Worm (Caenorhabditis elegans) whole organism, L1 larva: ENCODE measurements around the gene wrm-1.

Experiments used
- ets-5 ChIP-seq: fragments of 200-800 bp; sonication (Bioruptor generic); IDR thresholded peaks from 2 replicates; pipeline ENCODE4 v1.3.6; 2022; ENCODE audit warnings: missing genetic modification characterization, missing compliant biosample characterization
- mep-1 ChIP-seq: fragments of 150-350 bp; optimal IDR thresholded peaks from 2 replicates; lab custom pipeline; 2014; ENCODE audit warnings: missing biosample characterization, missing genetic modification characterization
- nhr-77 ChIP-seq: fragments of 150-350 bp; optimal IDR thresholded peaks from 2 replicates; lab custom pipeline; 2014; ENCODE audit warnings: missing biosample characterization, missing genetic modification characterization
- pqm-1 ChIP-seq: sonication (generic microtip); optimal IDR thresholded peaks from 3 replicates; lab custom pipeline; 2017; ENCODE audit warnings: missing biosample characterization, missing genetic modification characterization
- unc-98 ChIP-seq: fragments of 200-800 bp; sonication (Bioruptor generic); IDR thresholded peaks from 2 replicates; pipeline ENCODE4 v1.3.6; 2022; ENCODE audit warnings: missing genetic modification characterization, missing compliant biosample characterization
- ztf-4 ChIP-seq: fragments of 150-350 bp; optimal IDR thresholded peaks from 2 replicates; lab custom pipeline; 2014; ENCODE audit warnings: missing biosample characterization, missing genetic modification characterization

DNA sequence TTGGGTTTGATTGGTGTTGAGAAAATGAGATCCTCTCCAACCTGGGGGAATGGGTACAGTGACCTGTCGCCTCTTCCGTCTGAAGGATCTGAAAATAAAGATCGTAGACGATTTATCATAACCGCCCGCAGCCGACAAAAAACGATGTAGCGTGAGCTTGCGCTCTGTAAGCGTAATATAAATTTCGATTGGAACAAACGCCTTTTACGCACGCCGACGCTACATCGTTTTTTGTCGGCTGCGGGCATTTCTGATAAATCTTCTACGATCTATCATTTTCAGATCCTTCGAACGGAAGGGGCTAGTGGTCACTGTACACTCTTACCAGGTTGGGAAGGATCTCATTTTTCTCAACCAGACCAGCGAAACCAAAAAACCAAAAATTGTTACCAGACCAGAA is 25.7 kb downstream of the wrm-1 start:
- TF ChIP-seq unc-98 (GFP tag; lab: Robert Waterston, UW) (no peak), mep-1 (no peak), pqm-1 (tag; lab: Kevin White, UChicago) (no peak), nhr-77 (tag; lab: Kevin White, UChicago) (no peak), ets-5 (no peak), ztf-4 (tag; lab: Kevin White, UChicago) (no peak)
